Worm (Caenorhabditis elegans) whole organism, mixed stage, embryonic: Measurements from ENCODE around the gene F20D6.10.

Experiments used
- M03D4.4 ChIP-seq: sonication (generic microtip); optimal IDR thresholded peaks from 2 replicates; lab custom pipeline; 2017; ENCODE audit warnings: mild to moderate bottlenecking, missing genetic modification characterization, missing compliant biosample characterization
- lin-13 ChIP-seq: fragments of 150-350 bp; optimal IDR thresholded peaks from 2 replicates; lab custom pipeline; 2014; ENCODE audit warnings: missing biosample characterization, missing genetic modification characterization
- nhr-2 ChIP-seq: fragments of 150-350 bp; optimal IDR thresholded peaks from 2 replicates; lab custom pipeline; 2014; ENCODE audit warnings: missing biosample characterization, missing genetic modification characterization
- nhr-237 ChIP-seq: fragments of 150-350 bp; optimal IDR thresholded peaks from 2 replicates; lab custom pipeline; 2014; ENCODE audit warnings: missing biosample characterization, missing genetic modification characterization
- nhr-28 ChIP-seq: fragments of 150-350 bp; optimal IDR thresholded peaks from 2 replicates; lab custom pipeline; 2014; ENCODE audit warnings: missing biosample characterization, missing genetic modification characterization
- nhr-76 ChIP-seq: sonication (generic microtip); optimal IDR thresholded peaks from 2 replicates; lab custom pipeline; 2017; ENCODE audit warnings: missing biosample characterization, missing genetic modification characterization
- snpc-4 ChIP-seq: fragments of 150-350 bp; optimal IDR thresholded peaks from 2 replicates; lab custom pipeline; 2014; ENCODE audit warnings: missing biosample characterization, missing genetic modification characterization
- ztf-11 ChIP-seq: fragments of 150-350 bp; optimal IDR thresholded peaks from 2 replicates; lab custom pipeline; 2014; ENCODE audit warnings: missing biosample characterization, missing genetic modification characterization

- no peak for TF ChIP-seq M03D4.4 (tag; lab: Kevin White, UChicago)
- TF ChIP-seq lin-13 (tag; lab: Kevin White, UChicago): no peak
- no peak for TF ChIP-seq snpc-4 (tag; lab: Kevin White, UChicago)
- no peak for TF ChIP-seq ztf-11 (tag; lab: Kevin White, UChicago)
- TF ChIP-seq nhr-2 (tag; lab: Kevin White, UChicago): no peak
- no peak for TF ChIP-seq nhr-237 (tag; lab: Kevin White, UChicago)
- TF ChIP-seq nhr-76 (tag; lab: Kevin White, UChicago): no peak
- TF ChIP-seq nhr-28 (tag; lab: Kevin White, UChicago): no peak
These were observed 5.3 kb downstream of the F20D6.10 start, which contains the start of gene F20D6.1 for ce11 chrV:8190430-8190829.
